Fruit fly (Drosophila melanogaster): Measurements from ENCODE around the gene Sas10.

DNA sequence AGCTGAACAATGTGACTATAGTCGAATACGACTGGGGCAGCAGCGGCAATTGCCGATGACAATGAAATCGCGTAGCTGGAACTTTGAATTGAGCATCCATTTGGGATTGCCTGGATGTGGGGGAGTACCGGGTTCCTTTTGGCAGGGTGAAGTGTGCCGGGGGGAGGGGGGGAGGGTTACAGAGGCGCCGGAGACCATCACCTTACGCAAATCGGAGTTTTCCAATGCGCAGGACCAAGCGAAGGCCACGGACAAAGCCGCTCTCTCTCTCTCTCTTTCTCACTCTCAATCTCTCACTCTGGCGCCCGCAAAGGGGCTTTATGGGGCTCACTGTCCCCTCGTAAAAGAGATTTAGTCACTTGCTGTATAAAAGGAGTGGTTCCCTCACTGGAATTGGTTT is 45.9 kb downstream of the Sas10 start:
- TF ChIP-seq Hr39 (GFP tag; optimal IDR thresholded peaks at IDR 0.05) (no peak), CG10631 (GFP tag; optimal IDR thresholded peaks at IDR 0.05) (no peak), Eip93F (GFP tag; optimal IDR thresholded peaks at IDR 0.05) (no peak), spab (GFP tag; optimal IDR thresholded peaks at IDR 0.05) (peak; percentile 14), CG6808 (GFP tag; optimal IDR thresholded peaks at IDR 0.05) (no peak)

Data from whole organism, prepupa.